Fruit fly (Drosophila melanogaster): ENCODE measurements around the gene CG46280.

The CG46280 gene

dm6 chr3R:12985828-12986530 lies 44.5 kb downstream of the CG46280 start, which contains the start of gene CG31342 (continued):
- TF ChIP-seq Atf-2 (GFP tag; optimal IDR thresholded peaks at IDR 0.05) (no peak), tgo (GFP tag; IDR thresholded peaks at IDR 0.05) (no peak), ssp (GFP tag; IDR thresholded peaks at IDR 0.05) (peak; percentile 66), Ada2b (GFP tag; IDR thresholded peaks at IDR 0.05) (no peak), HLH4C (GFP tag; IDR thresholded peaks at IDR 0.05; ENCODE audit: partially characterized antibody) (no peak; the same call in 1 of the 3 replicates), Hey (tag; optimal IDR thresholded peaks at IDR 0.05) (no peak), Camta (GFP tag; optimal IDR thresholded peaks at IDR 0.05) (no peak), Ssrp (tag; optimal IDR thresholded peaks at IDR 0.05) (peak; percentile 38), so (GFP tag; IDR thresholded peaks at IDR 0.05) (0 out of 3 replicates have a peak, but pooled peaks have one; percentile 17), CG1024 (GFP tag; IDR thresholded peaks at IDR 0.05) (peak; percentile 48), trh (GFP tag; optimal IDR thresholded peaks at IDR 0.05) (no peak), corto (GFP tag; optimal IDR thresholded peaks at IDR 0.05) (no peak), CG1603 (tag; optimal IDR thresholded peaks at IDR 0.05) (no peak), CG8765 (GFP tag; IDR thresholded peaks at IDR 0.05) (no peak), Dad (GFP tag; optimal IDR thresholded peaks at IDR 0.05) (no peak), Spps (tag; optimal IDR thresholded peaks at IDR 0.05) (no peak), HLHmδ (GFP tag; optimal IDR thresholded peaks at IDR 0.05) (no peak), HmgD (GFP tag; optimal IDR thresholded peaks at IDR 0.05) (peak; percentile 5), CG11560 (tag; IDR thresholded peaks at IDR 0.05) (no peak), CHES-1-like (GFP tag; optimal IDR thresholded peaks at IDR 0.05) (no peak), Pdp1 (GFP tag; optimal IDR thresholded peaks at IDR 0.05) (peak in 1 of 2 experiments; percentile 31), CG17186 (GFP tag; optimal IDR thresholded peaks at IDR 0.05) (no peak), rib (GFP tag; IDR thresholded peaks at IDR 0.05) (no peak), CG7357 (GFP tag; IDR thresholded peaks at IDR 0.05) (no peak), CG31388 (GFP tag; optimal IDR thresholded peaks at IDR 0.05) (no peak), Doc3 (GFP tag; IDR thresholded peaks at IDR 0.05; ENCODE audit: partially characterized antibody) (peak; percentile 64), ci (GFP tag; IDR thresholded peaks at IDR 0.05) (peak; percentile 25; the same call in 1 of the 3 replicates), Poxn (GFP tag; IDR thresholded peaks at IDR 0.05) (no peak), CG13894 (tag; optimal IDR thresholded peaks at IDR 0.05) (no peak), CG9797 (GFP tag; optimal IDR thresholded peaks at IDR 0.05) (no peak), CG14014 (GFP tag; IDR thresholded peaks at IDR 0.05) (peak; percentile 35; the same call in 1 of the 2 replicates), CG2889 (GFP tag; IDR thresholded peaks at IDR 0.05) (no peak), CG2202 (tag; optimal IDR thresholded peaks at IDR 0.05) (peak; percentile 2), usp (GFP tag; optimal IDR thresholded peaks at IDR 0.05) (no peak), CG6765 (GFP tag; optimal IDR thresholded peaks at IDR 0.05) (peak; percentile 22), CG6254 (GFP tag; optimal IDR thresholded peaks at IDR 0.05) (no peak), hkb (optimal IDR thresholded peaks at IDR 0.05) (no peak), hkb (GFP tag; IDR thresholded peaks at IDR 0.05) (peak; percentile 40; the same call in 1 of the 2 replicates), BEAF-32 (GFP tag; optimal IDR thresholded peaks at IDR 0.05) (peak; percentile 76), CG33213 (GFP tag; optimal IDR thresholded peaks at IDR 0.05) (no peak), CG4328 (GFP tag; optimal IDR thresholded peaks at IDR 0.05) (peak; percentile 6), slbo (GFP tag; IDR thresholded peaks at IDR 0.05) (peak; percentile 41; the same call in 1 of the 2 replicates), CG3847 (GFP tag; IDR thresholded peaks at IDR 0.05) (no peak), CG13287 (GFP tag; IDR thresholded peaks at IDR 0.05; ENCODE audit: partially characterized antibody) (peak; percentile 76), sug (tag; optimal IDR thresholded peaks at IDR 0.05) (peak; percentile 54), h (optimal IDR thresholded peaks at IDR 0.05) (no peak), Ets65A (GFP tag) (no peak), CG6175 (GFP tag; IDR thresholded peaks at IDR 0.05) (no peak), lola (GFP tag; optimal IDR thresholded peaks at IDR 0.05) (peak in 1 of 3 experiments; percentile 58), sna (GFP tag; IDR thresholded peaks at IDR 0.05; ENCODE audit: partially characterized antibody) (peak; percentile 61; the same call in 1 of the 2 replicates)

Measured in whole organism, embryonic.